Worm (Caenorhabditis elegans): ENCODE measurements around the gene mdt-28.

mdt-28 gene

DNA sequence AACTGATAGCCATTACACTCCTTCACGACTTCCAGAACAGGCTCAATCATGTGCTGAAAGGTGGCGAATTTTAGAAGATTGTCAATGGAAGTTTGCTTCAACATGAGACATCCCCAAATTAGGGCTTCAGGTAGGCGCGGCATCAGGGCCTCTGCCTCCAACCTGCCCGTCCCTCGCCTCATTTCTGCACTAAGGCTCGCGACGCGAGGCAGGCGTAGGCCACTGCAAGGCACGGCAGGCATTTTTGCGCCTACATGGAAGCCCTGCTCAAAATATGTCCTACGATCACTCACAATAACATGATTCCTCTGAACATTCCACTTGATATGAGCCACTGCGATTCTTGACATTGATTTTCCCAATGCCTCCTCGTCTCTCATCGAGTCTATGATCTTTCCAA lies 32.0 kb downstream of the mdt-28 start:
- TF ChIP-seq dao-5 (tag; optimal IDR thresholded peaks at IDR 0.05) (no peak), him-1 (tag; optimal IDR thresholded peaks at IDR 0.05) (no peak), W03F9.2 (tag; optimal IDR thresholded peaks at IDR 0.05) (no peak)

DNA sequence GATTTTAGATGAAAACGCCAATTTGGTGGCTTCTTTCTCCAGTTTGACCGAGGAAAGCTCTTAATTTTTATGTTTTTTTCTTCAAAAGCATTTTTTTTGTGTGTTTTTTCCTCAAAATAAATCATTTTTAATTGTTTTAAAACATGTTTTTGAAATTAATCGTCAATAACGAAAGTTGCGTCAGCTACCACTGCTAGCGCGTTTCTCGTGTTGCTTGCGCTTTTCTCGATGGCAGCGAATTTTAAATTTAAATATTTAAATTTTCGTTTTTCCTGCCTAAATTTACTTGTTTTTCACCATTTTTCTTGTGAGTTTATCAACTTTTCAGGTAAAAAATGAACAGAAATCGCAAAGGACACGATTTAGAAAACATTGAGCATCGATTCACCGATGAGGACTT lies 37.3 kb downstream of the mdt-28 start, which contains the start of gene prde-1:
prde-1 (plus strand) TSS at position 322 of the 400 bp plus-strand sequence.
- TF ChIP-seq dao-5 (tag; optimal IDR thresholded peaks at IDR 0.05) = no peak
- TF ChIP-seq W03F9.2 (tag; optimal IDR thresholded peaks at IDR 0.05) = no peak
- TF ChIP-seq him-1 (tag; optimal IDR thresholded peaks at IDR 0.05) = no peak

DNA sequence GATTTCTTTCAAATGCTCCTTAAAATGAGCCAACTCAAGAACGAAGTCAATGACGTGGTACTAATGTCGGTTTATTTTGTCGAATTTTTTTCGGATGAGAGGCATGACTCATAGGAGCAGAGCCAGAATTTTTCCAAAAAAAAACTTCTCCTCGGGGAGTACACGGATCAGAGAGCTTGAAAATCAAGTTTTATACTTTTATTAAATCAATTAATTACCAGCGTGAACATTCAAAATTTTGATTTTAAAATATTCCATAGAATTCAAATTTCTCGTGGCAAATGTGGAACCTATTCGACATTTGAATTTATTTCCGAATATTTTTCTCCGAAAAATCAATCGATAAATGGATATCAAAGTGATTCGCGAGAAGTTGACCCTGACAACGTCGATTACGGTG lies 38.9 kb downstream of the mdt-28 start, which contains the start of gene F21A3.4:
F21A3.4 (plus strand) TSS at position 301 of the 400 bp plus-strand sequence.
- TF ChIP-seq dao-5 (tag; optimal IDR thresholded peaks at IDR 0.05) = no peak
- TF ChIP-seq W03F9.2 (tag; optimal IDR thresholded peaks at IDR 0.05) = no peak
- TF ChIP-seq him-1 (tag; optimal IDR thresholded peaks at IDR 0.05) = no peak

DNA sequence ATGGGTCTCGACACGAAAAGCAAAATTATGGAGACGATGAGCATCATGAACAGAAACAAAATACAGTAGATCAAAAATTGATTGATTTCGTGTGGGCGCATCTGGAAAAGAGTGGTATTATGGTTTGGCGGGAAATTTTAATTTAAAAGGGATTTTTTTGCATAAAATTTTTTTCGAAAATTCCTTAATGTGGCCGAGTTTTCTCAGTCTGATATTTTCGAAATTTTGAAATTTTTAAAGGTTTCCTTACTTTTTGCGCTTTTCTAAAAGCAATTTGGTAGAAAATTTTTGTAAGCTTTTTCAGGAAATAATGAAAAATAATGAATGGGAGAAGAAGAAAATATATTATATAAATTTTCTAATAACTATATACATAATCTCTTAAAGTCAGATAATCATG lies 41.3 kb downstream of the mdt-28 start, which contains the start of gene F21A3.2:
F21A3.2 (minus strand) TSS at position 101 of the 400 bp plus-strand sequence.
- TF ChIP-seq him-1 (tag; optimal IDR thresholded peaks at IDR 0.05) (no peak), dao-5 (tag; optimal IDR thresholded peaks at IDR 0.05) (no peak), W03F9.2 (tag; optimal IDR thresholded peaks at IDR 0.05) (no peak)

DNA sequence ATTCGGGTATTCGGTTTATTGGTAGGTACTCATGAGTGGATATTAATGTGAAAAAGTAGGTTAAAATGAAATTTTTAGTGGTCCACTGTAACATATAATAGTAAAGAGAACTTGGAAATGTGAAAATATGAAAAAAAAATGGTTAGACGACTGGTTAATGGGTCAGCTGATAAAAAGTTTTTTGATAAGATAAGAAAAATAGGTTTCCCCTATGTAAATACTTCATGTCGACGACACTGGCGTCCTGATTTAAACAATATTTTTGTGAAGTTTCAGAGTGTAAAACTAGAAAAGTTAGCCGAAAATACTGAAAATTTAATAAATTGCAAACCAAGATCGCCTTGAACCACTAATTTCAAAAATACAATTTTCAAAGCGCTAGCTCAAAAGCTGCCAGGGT lies 42.1 kb downstream of the mdt-28 start, which contains the start of gene F21A3.11:
F21A3.11 (minus strand) TSS at position 117 of the 400 bp plus-strand sequence.
- TF ChIP-seq W03F9.2 (tag; optimal IDR thresholded peaks at IDR 0.05) (no peak), him-1 (tag; optimal IDR thresholded peaks at IDR 0.05) (no peak), dao-5 (tag; optimal IDR thresholded peaks at IDR 0.05) (no peak)

DNA sequence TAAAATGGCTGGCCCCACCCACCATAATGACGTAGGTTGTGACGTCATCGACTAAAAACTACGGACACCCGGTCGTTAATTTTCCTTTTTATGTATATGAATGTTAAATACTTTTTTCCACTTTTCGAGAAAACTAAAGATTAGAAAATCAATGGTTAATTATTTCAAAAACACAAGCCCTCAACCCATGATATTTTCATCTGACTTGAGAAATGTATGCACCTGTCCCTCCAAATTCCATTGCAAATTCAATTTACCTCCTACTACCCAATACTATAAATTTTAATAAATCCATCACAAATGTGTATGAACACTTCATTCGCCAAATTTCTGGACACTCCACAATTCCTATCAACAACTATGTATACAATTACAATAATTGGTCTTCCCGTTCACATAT lies 46.1 kb downstream of the mdt-28 start, which contains the start of gene srh-276:
srh-276 (plus strand) TSS at position 301 of the 400 bp plus-strand sequence.
- no peak for TF ChIP-seq W03F9.2 (tag; optimal IDR thresholded peaks at IDR 0.05)
- no peak for TF ChIP-seq him-1 (tag; optimal IDR thresholded peaks at IDR 0.05)
- TF ChIP-seq dao-5 (tag; optimal IDR thresholded peaks at IDR 0.05) = no peak
